Worm (Caenorhabditis elegans): Measurements from ENCODE around the gene srh-68.
"Not testable (repeated sequence)": the region's sequence is repeated elsewhere in the genome, so short reads cannot be mapped to it uniquely, and the experiment has no call there.

Gene srh-68

ce11 chrII:12535297-12535803, 28.2 kb downstream of the srh-68 start, which contains the start of gene nimk-1:
Gene nimk-1, plus strand, starts transcription at chrII:12535753.
- TF ChIP-seq F49E8.2 (tag; optimal IDR thresholded peaks at IDR 0.05; ENCODE audit: borderline replicate concordance) (no peak), lin-15B (tag; optimal IDR thresholded peaks at IDR 0.05) (no peak), F26F4.8 (GFP tag; conservative IDR thresholded peaks at IDR 0.05) (no peak), set-16 (GFP tag; IDR thresholded peaks at IDR 0.05) (no peak), Y105C5A.15 (GFP tag; IDR thresholded peaks at IDR 0.05) (no peak), ceh-32 (tag; optimal IDR thresholded peaks at IDR 0.05; ENCODE audit: poor library complexity) (no peak)

DNA sequence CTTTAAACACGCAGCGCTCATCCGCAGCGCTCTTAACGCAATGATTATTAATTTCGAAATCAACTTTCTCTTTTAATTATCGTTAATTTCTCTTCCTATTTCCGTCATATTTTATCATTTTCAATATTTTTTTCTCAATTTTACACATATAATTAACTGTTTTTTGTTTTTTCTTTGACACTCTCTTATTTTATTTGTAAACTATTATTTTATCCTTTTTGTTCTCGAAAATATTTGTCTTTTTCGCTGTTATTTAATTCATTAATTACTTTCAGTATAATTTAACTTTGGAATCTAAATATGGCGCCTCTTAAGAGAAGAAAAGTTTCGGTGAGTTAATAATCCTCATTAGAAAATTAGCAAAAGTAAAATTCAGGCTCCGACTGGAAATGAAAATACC, 29.1 kb downstream of the srh-68 start, which contains the start of gene F49C5.3:
F49C5.3 (plus strand) TSS at position 301 of the 400 bp plus-strand sequence.
- TF ChIP-seq mep-1 (tag; optimal IDR thresholded peaks at IDR 0.05); nhr-28 (tag; optimal IDR thresholded peaks at IDR 0.05); cey-2 (tag; optimal IDR thresholded peaks at IDR 0.05; ENCODE audit: borderline replicate concordance, insufficient read depth): not testable (repeated sequence)

ce11 chrII:12539395-12539794, 32.3 kb downstream of the srh-68 start:
- TF ChIP-seq dmd-8 (GFP tag; IDR thresholded peaks at IDR 0.05) (no peak), nhr-25 (tag; optimal IDR thresholded peaks at IDR 0.05; ENCODE audit: borderline replicate concordance, insufficient read depth) (no peak), cey-2 (tag; optimal IDR thresholded peaks at IDR 0.05; ENCODE audit: borderline replicate concordance, insufficient read depth) (no peak), lin-15B (tag; optimal IDR thresholded peaks at IDR 0.05) (no peak), daf-12 (tag; optimal IDR thresholded peaks at IDR 0.05) (no peak), pqm-1 (tag; optimal IDR thresholded peaks at IDR 0.05) (no peak), egl-43 (GFP tag; IDR thresholded peaks at IDR 0.05) (peak; percentile 42; the same call in 1 of the 2 replicates), dpl-1 (GFP tag; optimal IDR thresholded peaks at IDR 0.05) (no peak), mes-2 (tag; optimal IDR thresholded peaks at IDR 0.05; ENCODE audit: poor library complexity, severe bottlenecking) (no peak), unc-62 (GFP tag; optimal IDR thresholded peaks at IDR 0.05 in 1 of 2) (peak in 1 of 2 experiments; percentile 89), unc-62 (tag; optimal IDR thresholded peaks at IDR 0.05) (no peak)

DNA sequence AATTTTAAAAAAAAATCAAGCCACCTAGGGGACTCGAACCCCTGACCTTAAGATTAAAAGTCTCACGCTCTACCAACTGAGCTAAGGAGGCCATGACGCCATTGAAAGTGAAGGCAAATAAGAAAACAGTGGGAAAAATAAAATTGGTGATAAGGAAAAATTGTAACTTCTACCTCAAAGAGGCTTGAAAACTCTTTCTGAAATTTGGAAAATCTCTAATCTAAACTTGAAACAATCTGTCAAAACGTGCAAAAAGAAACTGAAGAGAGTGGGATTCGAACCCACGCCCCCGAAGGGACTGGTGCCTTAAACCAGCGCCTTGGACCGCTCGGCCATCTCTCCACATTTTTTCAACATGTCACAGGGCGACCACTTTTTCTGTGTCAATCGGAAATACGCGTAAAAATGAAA, 34.5 kb downstream of the srh-68 start:
- peak; percentile 15 for TF ChIP-seq hlh-11 (tag; optimal IDR thresholded peaks at IDR 0.05)
- peak; percentile 64; the same call in 1 of the 2 replicates for TF ChIP-seq php-3 (GFP tag; IDR thresholded peaks at IDR 0.05)
- TF ChIP-seq dmd-8 (GFP tag; IDR thresholded peaks at IDR 0.05) = 0 out of 2 replicates have a peak, but pooled peaks have one; percentile 62
- TF ChIP-seq madf-9 (GFP tag; conservative IDR thresholded peaks at IDR 0.05) = 0 out of 2 replicates have a peak, but pooled peaks have one; percentile 12
- peak; percentile 66 for TF ChIP-seq Y5F2A.4 (GFP tag; optimal IDR thresholded peaks at IDR 0.05)
- TF ChIP-seq madf-5 (GFP tag; IDR thresholded peaks at IDR 0.05) = peak in 1 of 2 experiments; percentile 68; a peak in 1 of 4 replicates
- peak; percentile 66; the same call in 1 of the 2 replicates for TF ChIP-seq snpc-1.2 (GFP tag; IDR thresholded peaks at IDR 0.05)
- peak; percentile 72 for TF ChIP-seq nhr-102 (tag; optimal IDR thresholded peaks at IDR 0.05)
- TF ChIP-seq daf-16 (GFP tag; optimal IDR thresholded peaks at IDR 0.05) = peak in 1 of 2 experiments; percentile 84
- TF ChIP-seq daf-16 (tag; optimal IDR thresholded peaks at IDR 0.05) = peak; percentile 74
- peak; percentile 12 for TF ChIP-seq nhr-28 (tag; optimal IDR thresholded peaks at IDR 0.05)
- peak; percentile 84 for TF ChIP-seq daf-19 (GFP tag; conservative IDR thresholded peaks at IDR 0.05)
- peak; percentile 73; the same call in 1 of the 2 replicates for TF ChIP-seq ceh-44 (GFP tag; IDR thresholded peaks at IDR 0.05)
- TF ChIP-seq vab-7 (GFP tag; IDR thresholded peaks at IDR 0.05) = peak; percentile 76
- peak; percentile 80 for TF ChIP-seq zfp-3 (GFP tag; conservative IDR thresholded peaks at IDR 0.05)
- TF ChIP-seq zip-2 (tag; optimal IDR thresholded peaks at IDR 0.05) = peak; percentile 47
- 0 out of 2 replicates have a peak, but pooled peaks have one; percentile 52 for TF ChIP-seq ZK337.2 (GFP tag; IDR thresholded peaks at IDR 0.05)
- TF ChIP-seq spr-3 (GFP tag; optimal IDR thresholded peaks at IDR 0.05) = peak; percentile 47
- 0 out of 2 replicates have a peak, but pooled peaks have one; percentile 27 for TF ChIP-seq mxl-2 (GFP tag; conservative IDR thresholded peaks at IDR 0.05)
- TF ChIP-seq unc-130 (GFP tag; optimal IDR thresholded peaks at IDR 0.05) = peak; percentile 62
- TF ChIP-seq mdt-29 (GFP tag; IDR thresholded peaks at IDR 0.05) = 0 out of 2 replicates have a peak, but pooled peaks have one; percentile 19
- TF ChIP-seq Y48G9A.11 (GFP tag; IDR thresholded peaks at IDR 0.05) = peak; percentile 72; the same call in 1 of the 2 replicates
- TF ChIP-seq mes-2 (tag; optimal IDR thresholded peaks at IDR 0.05; ENCODE audit: poor library complexity, severe bottlenecking) = peak; percentile 42
- TF ChIP-seq nhr-77 (tag; optimal IDR thresholded peaks at IDR 0.05) = peak; percentile 35
- peak; percentile 15; the same call in 1 of the 2 replicates for TF ChIP-seq set-16 (GFP tag; IDR thresholded peaks at IDR 0.05)
- peak; percentile 74 for TF ChIP-seq dve-1 (tag; optimal IDR thresholded peaks at IDR 0.05; ENCODE audit: insufficient read depth)
- TF ChIP-seq lin-13 (GFP tag; optimal IDR thresholded peaks at IDR 0.05) = peak; percentile 34
- peak; percentile 79 for TF ChIP-seq lin-38 (GFP tag; IDR thresholded peaks at IDR 0.05)
